Worm (Caenorhabditis elegans) whole organism, late embryonic: ENCODE results near the gene fnta-1.
A peak's percentile ranks its signal among the peaks of the same experiment; 100 is the strongest.

Experiments used
- C08G9.2 ChIP-seq: sonication (generic microtip); optimal IDR thresholded peaks from 2 replicates; lab custom pipeline; 2016; ENCODE audit warnings: mild to moderate bottlenecking, missing genetic modification characterization, moderate library complexity, missing compliant biosample characterization
- K02D7.2 ChIP-seq: sonication (generic microtip); optimal IDR thresholded peaks from 2 replicates; lab custom pipeline; 2017; ENCODE audit warnings: mild to moderate bottlenecking, missing genetic modification characterization, missing compliant biosample characterization
- ceh-45 ChIP-seq: fragments of 200-800 bp; sonication (Bioruptor generic); IDR thresholded peaks from 2 replicates; pipeline ENCODE4 v1.3.6; 2022; ENCODE audit warnings: missing genetic modification reagents, missing genetic modification characterization, missing compliant biosample characterization
- dmd-4 ChIP-seq: sonication (generic microtip); optimal IDR thresholded peaks from 2 replicates; lab custom pipeline; 2016; ENCODE audit warnings: borderline replicate concordance, missing genetic modification characterization, missing compliant biosample characterization
- dve-1 ChIP-seq: sonication (generic microtip); optimal IDR thresholded peaks from 2 replicates; lab custom pipeline; 2017; ENCODE audit warnings: antibody characterized with exemption, mild to moderate bottlenecking, missing genetic modification characterization, missing compliant biosample characterization
- elt-2 ChIP-seq: sonication (generic microtip); optimal IDR thresholded peaks from 2 replicates; lab custom pipeline; 2016; ENCODE audit warnings: missing genetic modification reagents, missing genetic modification characterization, missing compliant biosample characterization
- elt-4 ChIP-seq: sonication (generic microtip); optimal IDR thresholded peaks from 2 replicates; lab custom pipeline; 2016; ENCODE audit warnings: missing genetic modification characterization, missing compliant biosample characterization
- fkh-10 ChIP-seq: fragments of 150-350 bp; optimal IDR thresholded peaks from 2 replicates; lab custom pipeline; 2014; ENCODE audit warnings: missing biosample characterization, missing genetic modification reagents, missing genetic modification characterization
- rnt-1 ChIP-seq: sonication (generic microtip); optimal IDR thresholded peaks from 2 replicates; lab custom pipeline; 2016; ENCODE audit warnings: missing genetic modification characterization, missing compliant biosample characterization

- TF ChIP-seq rnt-1 (peak; percentile 74), C08G9.2 (tag; lab: Kevin White, UChicago) (peak; percentile 94), elt-2 (tag; lab: Kevin White, UChicago) (peak; percentile 81), dmd-4 (tag; lab: Kevin White, UChicago) (no peak), elt-4 (tag; lab: Kevin White, UChicago) (no peak), ceh-45 (no peak), dve-1 (tag; lab: Kevin White, UChicago) (no peak), fkh-10 (GFP tag; lab: Kevin White, UChicago) (no peak), K02D7.2 (tag; lab: Kevin White, UChicago) (no peak)
Observed at ce11 chrIV:192046-192445, 48.1 kb downstream of the fnta-1 start, which contains the start of gene Y38C1AA.12.
